Worm (Caenorhabditis elegans): ENCODE results near the gene hsp-1.

ce11 chrIV:17308211-17308610 is 29.5 kb downstream of the hsp-1 start, which contains the start of gene T28F3.9:
- TF ChIP-seq K12H6.12 (tag; optimal IDR thresholded peaks at IDR 0.05) (no peak), snpc-1.3 (tag; optimal IDR thresholded peaks at IDR 0.05; ENCODE audit: insufficient read depth) (no peak), tbx-9 (tag; optimal IDR thresholded peaks at IDR 0.05; ENCODE audit: borderline replicate concordance) (no peak), tbp1 (GFP tag; optimal IDR thresholded peaks at IDR 0.05) (no peak), unc-62 (GFP tag; optimal IDR thresholded peaks at IDR 0.05) (no peak), snpc-4 (GFP tag; optimal IDR thresholded peaks at IDR 0.05) (no peak), snpc-4 (tag; optimal IDR thresholded peaks at IDR 0.05) (no peak)

Data from whole organism, young adult.